Fruit fly (Drosophila melanogaster) whole organism, embryonic: ENCODE data around the gene ND-23.

Source experiments
- Adf1 ChIP-seq: fragments of 200-800 bp; sonication (Bioruptor generic); IDR thresholded peaks from 2 replicates; pipeline ENCODE4 v1.3.6; 2022; ENCODE audit warnings: missing biosample characterization, missing genetic modification characterization
- B-H1 ChIP-seq: fragments of 200-800 bp; sonication (Bioruptor generic); IDR thresholded peaks from 3 replicates; pipeline ENCODE4 v1.3.6; 2022; ENCODE audit warnings: missing biosample characterization, missing genetic modification characterization
- Bteb2 ChIP-seq: fragments of 200-800 bp; sonication (Bioruptor generic); optimal IDR thresholded peaks from 2 replicates; lab custom pipeline; 2016; ENCODE audit warnings: missing biosample characterization, missing genetic modification characterization
- C15 ChIP-seq: fragments of 200-800 bp; sonication (Bioruptor generic); IDR thresholded peaks from 3 replicates; pipeline ENCODE4 v1.3.6; 2022; ENCODE audit warnings: missing biosample characterization, missing genetic modification characterization
- CG10147 ChIP-seq: fragments of 200-800 bp; sonication (Bioruptor generic); optimal IDR thresholded peaks from 2 replicates; lab custom pipeline; 2019; ENCODE audit warnings: missing biosample characterization, mild to moderate bottlenecking, missing genetic modification characterization, moderate library complexity
- CG10959 ChIP-seq: fragments of 200-800 bp; sonication (Bioruptor generic); IDR thresholded peaks from 2 replicates; pipeline ENCODE4 v1.3.6; 2022; ENCODE audit warnings: missing biosample characterization, missing genetic modification characterization
- CG11085 ChIP-seq: fragments of 200-800 bp; sonication (Bioruptor generic); IDR thresholded peaks from 2 replicates; pipeline ENCODE4 v1.3.6; 2022; ENCODE audit warnings: missing biosample characterization, missing genetic modification characterization
- CG13296 ChIP-seq: fragments of 200-800 bp; sonication (Bioruptor generic); optimal IDR thresholded peaks from 3 replicates; lab custom pipeline; 2018; ENCODE audit warnings: missing biosample characterization, mild to moderate bottlenecking, missing genetic modification characterization
- CG14014 ChIP-seq: fragments of 200-800 bp; sonication (Bioruptor generic); IDR thresholded peaks from 2 replicates; pipeline ENCODE4 v1.3.6; 2022; ENCODE audit warnings: missing biosample characterization, missing genetic modification characterization
- CG14050 ChIP-seq: fragments of 200-800 bp; sonication (Bioruptor generic); IDR thresholded peaks from 3 replicates; pipeline ENCODE4 v1.3.6; 2022; ENCODE audit warnings: missing biosample characterization, missing genetic modification characterization
- CG17328 ChIP-seq: fragments of 200-800 bp; sonication (Bioruptor generic); IDR thresholded peaks from 2 replicates; pipeline ENCODE4 v1.3.6; 2022; ENCODE audit warnings: missing biosample characterization, missing genetic modification characterization
- CG2129 ChIP-seq: fragments of 200-800 bp; sonication (Bioruptor generic); IDR thresholded peaks from 2 replicates; pipeline ENCODE4 v1.3.6; 2022; ENCODE audit warnings: missing biosample characterization, missing genetic modification characterization; ENCODE audit not compliant: partially characterized antibody
- CG33557 ChIP-seq: fragments of 200-800 bp; sonication (Bioruptor generic); optimal IDR thresholded peaks from 2 replicates; lab custom pipeline; 2019; ENCODE audit warnings: missing biosample characterization, mild to moderate bottlenecking, missing genetic modification characterization, moderate library complexity
- CG4404 ChIP-seq: fragments of 200-800 bp; sonication (Bioruptor generic); IDR thresholded peaks from 2 replicates; pipeline ENCODE4 v1.3.6; 2022; ENCODE audit warnings: missing biosample characterization, missing genetic modification characterization
- CG4730 ChIP-seq: fragments of 200-800 bp; sonication (Bioruptor generic); IDR thresholded peaks from 2 replicates; pipeline ENCODE4 v1.3.6; 2022; ENCODE audit warnings: missing biosample characterization, missing genetic modification characterization
- CG5953 ChIP-seq: fragments of 200-800 bp; sonication (Bioruptor generic); IDR thresholded peaks from 2 replicates; pipeline ENCODE4 v1.3.6; 2022; ENCODE audit warnings: missing biosample characterization, missing genetic modification characterization
- CG6689 ChIP-seq: fragments of 200-800 bp; sonication (Bioruptor generic); IDR thresholded peaks from 2 replicates; pipeline ENCODE4 v1.3.6; 2022; ENCODE audit warnings: missing biosample characterization, missing genetic modification characterization
- CG7271 ChIP-seq: fragments of 200-800 bp; sonication (Bioruptor generic); optimal IDR thresholded peaks from 2 replicates; lab custom pipeline; 2018; ENCODE audit warnings: missing biosample characterization, mild to moderate bottlenecking, missing genetic modification characterization, moderate library complexity
- Chrac-16 ChIP-seq: fragments of 200-800 bp; sonication (Bioruptor generic); optimal IDR thresholded peaks from 3 replicates; lab custom pipeline; 2016; ENCODE audit warnings: missing biosample characterization, missing genetic modification characterization
- D ChIP-seq, 2 experiments: fragments of 200-800 bp in 1 of 2; fragments of >200 bp in 1 of 2; sonication (Bioruptor generic) in 1 of 2; optimal IDR thresholded peaks; 2 replicates in 1 of 2; 3 replicates in 1 of 2; lab custom pipeline; 2017; ENCODE audit warnings: mild to moderate bottlenecking in 1 of 2, missing biosample characterization in 1 of 2, missing genetic modification characterization in 1 of 2, missing genetic modification reagents in 1 of 2
- D19B ChIP-seq: fragments of 200-800 bp; sonication (Bioruptor generic); optimal IDR thresholded peaks from 2 replicates; lab custom pipeline; 2017; ENCODE audit warnings: missing biosample characterization, mild to moderate bottlenecking, missing genetic modification characterization
- Dfd ChIP-seq, 2 experiments: fragments of >200 bp; optimal IDR thresholded peaks; 2 replicates each; lab custom pipeline; 2017; ENCODE audit warnings: missing biosample characterization in 2 of 2, missing genetic modification characterization in 2 of 2
- Dip3 ChIP-seq: fragments of 200-800 bp; sonication (Bioruptor generic); optimal IDR thresholded peaks from 3 replicates; lab custom pipeline; 2016; ENCODE audit warnings: missing biosample characterization, missing genetic modification characterization
- Dp ChIP-seq: fragments of 200-800 bp; sonication (Bioruptor generic); optimal IDR thresholded peaks from 2 replicates; lab custom pipeline; 2018; ENCODE audit warnings: missing biosample characterization, mild to moderate bottlenecking, missing genetic modification characterization, moderate library complexity
- Dref ChIP-seq: fragments of 200-800 bp; sonication (Bioruptor generic); IDR thresholded peaks from 2 replicates; pipeline ENCODE4 v1.3.6; 2022; ENCODE audit warnings: missing biosample characterization, missing genetic modification characterization
- E2f2 ChIP-seq: fragments of 200-800 bp; sonication (Bioruptor generic); IDR thresholded peaks from 2 replicates; pipeline ENCODE4 v1.3.6; 2022; ENCODE audit warnings: missing biosample characterization, missing genetic modification characterization
- Ets65A ChIP-seq: fragments of 200-800 bp; sonication (Bioruptor generic); peaks from one replicate; lab custom pipeline; 2016; ENCODE audit warnings: missing biosample characterization, missing genetic modification characterization
- Fer3 ChIP-seq: fragments of 200-800 bp; sonication (Bioruptor generic); optimal IDR thresholded peaks from 2 replicates; lab custom pipeline; 2018; ENCODE audit warnings: missing biosample characterization, mild to moderate bottlenecking, missing genetic modification characterization, moderate library complexity
- HHEX ChIP-seq: fragments of 200-800 bp; sonication (Bioruptor generic); optimal IDR thresholded peaks from 3 replicates; lab custom pipeline; 2017; ENCODE audit warnings: missing biosample characterization, mild to moderate bottlenecking, missing genetic modification characterization, missing genetic modification reagents
- NFAT ChIP-seq: fragments of 200-800 bp; sonication (Bioruptor generic); IDR thresholded peaks from 2 replicates; pipeline ENCODE4 v1.3.6; 2022; ENCODE audit warnings: missing biosample characterization, missing genetic modification characterization
- Scr ChIP-seq: fragments of 200-800 bp; sonication (Bioruptor generic); IDR thresholded peaks from 2 replicates; pipeline ENCODE4 v1.3.6; 2022; ENCODE audit warnings: missing biosample characterization, missing genetic modification characterization; ENCODE audit not compliant: partially characterized antibody
- Xrp1 ChIP-seq: fragments of 200-800 bp; sonication (Bioruptor generic); IDR thresholded peaks from 2 replicates; pipeline ENCODE4 v1.3.6; 2022; ENCODE audit warnings: missing biosample characterization, missing genetic modification characterization
- amos ChIP-seq: fragments of 200-800 bp; sonication (Bioruptor generic); IDR thresholded peaks from 2 replicates; pipeline ENCODE4 v1.3.6; 2022; ENCODE audit warnings: missing biosample characterization, missing genetic modification characterization; ENCODE audit not compliant: partially characterized antibody
- ara ChIP-seq: fragments of 200-800 bp; sonication (Bioruptor generic); IDR thresholded peaks from 2 replicates; pipeline ENCODE4 v1.3.6; 2022; ENCODE audit warnings: missing biosample characterization, missing genetic modification characterization
- cato ChIP-seq: fragments of 200-800 bp; sonication (Bioruptor generic); optimal IDR thresholded peaks from 2 replicates; lab custom pipeline; 2016; ENCODE audit warnings: missing biosample characterization, missing genetic modification characterization, borderline replicate concordance
- caup ChIP-seq: fragments of 200-800 bp; sonication (Bioruptor generic); optimal IDR thresholded peaks from 3 replicates; lab custom pipeline; 2017; ENCODE audit warnings: missing biosample characterization, mild to moderate bottlenecking, missing genetic modification characterization, moderate library complexity; ENCODE audit not compliant: severe bottlenecking
- chn ChIP-seq: fragments of 200-800 bp; sonication (Bioruptor generic); optimal IDR thresholded peaks from 2 replicates; lab custom pipeline; 2016; ENCODE audit warnings: missing biosample characterization, missing genetic modification characterization
- dan ChIP-seq: fragments of 200-800 bp; sonication (Bioruptor generic); IDR thresholded peaks from 2 replicates; pipeline ENCODE4 v1.3.6; 2022; ENCODE audit warnings: missing biosample characterization, missing genetic modification characterization
- danr ChIP-seq: fragments of 200-800 bp; sonication (Bioruptor generic); IDR thresholded peaks from 2 replicates; pipeline ENCODE4 v1.3.6; 2022; ENCODE audit warnings: missing biosample characterization, missing genetic modification characterization
- dmrt99B ChIP-seq: fragments of 200-800 bp; sonication (Bioruptor generic); optimal IDR thresholded peaks from 2 replicates; lab custom pipeline; 2018; ENCODE audit warnings: missing biosample characterization, mild to moderate bottlenecking, missing genetic modification characterization, moderate library complexity
- dysf ChIP-seq: fragments of 200-800 bp; sonication (Bioruptor generic); IDR thresholded peaks from 3 replicates; pipeline ENCODE4 v1.3.6; 2022; ENCODE audit warnings: missing biosample characterization, missing genetic modification characterization
- fd96Cb ChIP-seq: fragments of 200-800 bp; sonication (Bioruptor generic); optimal IDR thresholded peaks from 2 replicates; lab custom pipeline; 2018; ENCODE audit warnings: missing biosample characterization, mild to moderate bottlenecking, missing genetic modification characterization, moderate library complexity
- ftz-f1 ChIP-seq: fragments of 200-800 bp; sonication (Bioruptor generic); optimal IDR thresholded peaks from 2 replicates; lab custom pipeline; 2016; ENCODE audit warnings: missing biosample characterization, missing genetic modification characterization
- lilli ChIP-seq: fragments of 200-800 bp; sonication (Bioruptor generic); optimal IDR thresholded peaks from 3 replicates; lab custom pipeline; 2016; ENCODE audit warnings: missing biosample characterization, missing genetic modification characterization
- maf-S ChIP-seq: fragments of 200-800 bp; sonication (Bioruptor generic); optimal IDR thresholded peaks from 2 replicates; lab custom pipeline; 2016; ENCODE audit warnings: missing biosample characterization, missing genetic modification characterization
- ranshi ChIP-seq: fragments of 200-800 bp; sonication (Bioruptor generic); IDR thresholded peaks from 2 replicates; pipeline ENCODE4 v1.3.6; 2022; ENCODE audit warnings: missing biosample characterization, missing genetic modification characterization
- repo ChIP-seq: fragments of 200-800 bp; sonication (Bioruptor generic); optimal IDR thresholded peaks from 2 replicates; lab custom pipeline; 2016; ENCODE audit warnings: missing biosample characterization, missing genetic modification characterization
- run ChIP-seq: fragments of 200-800 bp; sonication (Bioruptor generic); optimal IDR thresholded peaks from 3 replicates; lab custom pipeline; 2018; ENCODE audit warnings: missing biosample characterization, mild to moderate bottlenecking, missing genetic modification characterization
- slp2 ChIP-seq: fragments of 200-800 bp; sonication (Bioruptor generic); optimal IDR thresholded peaks from 2 replicates; lab custom pipeline; 2016; ENCODE audit warnings: missing biosample characterization, missing genetic modification characterization
- tio ChIP-seq: fragments of 200-800 bp; sonication (Bioruptor generic); optimal IDR thresholded peaks from 2 replicates; lab custom pipeline; 2017; ENCODE audit warnings: missing biosample characterization, missing genetic modification characterization, inconsistent platforms
- vnd ChIP-seq: fragments of 200-800 bp; sonication (Bioruptor generic); IDR thresholded peaks from 3 replicates; pipeline ENCODE4 v1.3.6; 2022; ENCODE audit warnings: missing biosample characterization, missing genetic modification characterization; ENCODE audit not compliant: partially characterized antibody

The ND-23 gene

DNA sequence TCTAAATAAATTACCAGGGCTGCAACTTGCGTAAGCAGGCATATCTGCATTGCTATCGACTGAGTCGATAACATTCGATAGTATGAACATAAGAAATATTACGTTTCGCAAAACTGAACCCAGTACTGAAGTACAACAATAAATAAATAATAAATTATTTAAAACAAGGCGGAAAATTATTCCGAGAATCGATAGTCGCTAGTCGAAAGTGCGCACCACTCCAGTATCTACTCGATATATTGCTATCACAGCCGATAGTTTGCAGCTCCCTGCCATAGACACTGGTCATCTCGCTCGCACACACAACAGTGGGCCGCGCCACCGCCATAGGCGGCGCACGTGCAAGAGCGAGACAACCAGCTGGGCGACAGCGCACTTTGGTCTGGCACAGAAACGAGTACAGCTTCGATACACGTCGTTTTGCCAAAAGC lies 43.5 kb downstream of the ND-23 start, which contains the start of gene nsl1 (continued):
- TF ChIP-seq C15 (GFP tag; lab: Robert Waterston, UW) (0 out of 3 replicates have a peak, but pooled peaks have one; percentile 7), CG4404 (peak; percentile 38; the same call in 1 of the 2 replicates), D19B (GFP tag; lab: Kevin White, UChicago) (no peak), tio (no peak), ara (peak; percentile 25; the same call in 1 of the 2 replicates), CG11085 (GFP tag; lab: Robert Waterston, UW) (no peak), vnd (GFP tag; lab: Robert Waterston, UW) (peak; percentile 98), dysf (0 out of 3 replicates have a peak, but pooled peaks have one; percentile 8), CG14050 (0 out of 3 replicates have a peak, but pooled peaks have one; percentile 14), CG2129 (GFP tag; lab: Robert Waterston, UW) (peak; percentile 95), HHEX (GFP tag; lab: Kevin White, UChicago) (no peak), ranshi (GFP tag; lab: Robert Waterston, UW) (no peak), repo (GFP tag; lab: Kevin White, UChicago) (no peak), Adf1 (peak; percentile 81), Xrp1 (no peak; the same call in 1 of the 2 replicates), dan (GFP tag; lab: Robert Waterston, UW) (no peak), CG5953 (no peak), Bteb2 (GFP tag; lab: Kevin White, UChicago) (no peak), E2f2 (GFP tag; lab: Robert Waterston, UW) (peak; percentile 61), caup (GFP tag; lab: Kevin White, UChicago) (peak; percentile 63), lilli (peak; percentile 43), CG7271 (peak; percentile 8), Chrac-16 (GFP tag; lab: Kevin White, UChicago) (peak; percentile 44), ftz-f1 (peak; percentile 44), CG17328 (peak; percentile 47; the same call in 1 of the 2 replicates), Fer3 (tag; lab: Kevin White, UChicago) (no peak), Scr (GFP tag; lab: Robert Waterston, UW) (peak; percentile 98), danr (no peak), B-H1 (GFP tag; lab: Robert Waterston, UW) (no peak), Dref (GFP tag; lab: Robert Waterston, UW) (peak; percentile 84), CG4730 (GFP tag; lab: Robert Waterston, UW) (no peak), amos (GFP tag; lab: Robert Waterston, UW) (peak; percentile 97), Dp (GFP tag; lab: Kevin White, UChicago) (peak; percentile 39), CG6689 (GFP tag; lab: Robert Waterston, UW) (peak; percentile 47; the same call in 1 of the 2 replicates), CG10147 (no peak), CG13296 (GFP tag; lab: Kevin White, UChicago) (no peak), dmrt99B (no peak), Dfd (GFP tag; optimal IDR thresholded peaks at IDR 0.05; lab: Kevin White, UChicago) (no peak), CG14014 (GFP tag; lab: Robert Waterston, UW) (no peak), Ets65A (no peak), run (tag; lab: Kevin White, UChicago) (no peak), fd96Cb (tag; lab: Kevin White, UChicago) (no peak), CG10959 (no peak), slp2 (GFP tag; lab: Kevin White, UChicago) (no peak), NFAT (GFP tag; lab: Robert Waterston, UW) (no peak), Dip3 (GFP tag; lab: Kevin White, UChicago) (no peak), cato (no peak), CG33557 (peak; percentile 42), D (optimal IDR thresholded peaks at IDR 0.05; lab: Kevin White, UChicago) (no peak), D (GFP tag; optimal IDR thresholded peaks at IDR 0.05; lab: Kevin White, UChicago) (no peak), chn (peak; percentile 77), maf-S (GFP tag; lab: Kevin White, UChicago) (no peak)
